Fruit fly (Drosophila melanogaster): ENCODE results near the gene Dhc1.

Gene Dhc1

DNA sequence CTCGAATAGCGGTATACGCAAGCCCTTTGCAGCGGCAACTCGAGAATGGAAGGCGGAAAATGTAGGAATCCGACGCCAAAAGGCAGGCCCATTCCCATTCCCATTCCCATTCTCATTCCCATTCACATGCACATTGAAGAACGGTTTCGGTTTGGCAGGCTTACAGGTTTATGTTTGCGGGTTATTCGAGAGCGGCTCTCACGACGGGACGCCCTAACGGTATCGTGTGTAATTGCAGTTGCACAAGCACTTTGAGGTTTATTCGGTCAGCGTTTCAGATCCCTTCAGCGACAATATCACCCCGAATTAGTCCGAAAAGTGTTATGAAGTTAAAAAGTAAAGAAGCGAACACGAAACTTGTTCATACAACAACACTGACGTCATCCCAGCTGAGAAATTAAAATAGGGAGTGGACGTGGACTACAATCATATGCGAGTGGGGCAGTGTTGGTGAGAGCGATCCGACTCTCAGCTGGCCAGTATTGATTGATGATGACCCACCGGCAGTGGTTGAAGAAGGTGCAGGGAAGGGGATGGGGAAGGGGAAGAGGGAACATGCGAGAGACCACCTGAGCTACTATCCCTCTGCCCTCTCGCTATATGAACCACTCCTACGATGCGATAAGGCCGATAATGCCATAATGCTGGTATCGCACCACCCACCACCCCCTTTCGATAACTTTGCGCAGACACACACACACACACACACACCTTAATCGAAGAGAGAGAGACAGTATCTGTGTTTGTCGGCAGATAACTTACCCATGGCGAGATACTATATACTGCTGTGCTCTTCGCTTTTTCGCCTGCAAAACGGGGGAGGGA is 30.0 kb upstream of the Dhc1 start (continued):
- TF ChIP-seq CG11504 (tag; optimal IDR thresholded peaks at IDR 0.05) (no peak), CG14014 (GFP tag; IDR thresholded peaks at IDR 0.05) (no peak), CG13894 (tag; optimal IDR thresholded peaks at IDR 0.05) (peak; percentile 83), gce (GFP tag; IDR thresholded peaks at IDR 0.05) (no peak), Side (GFP tag; optimal IDR thresholded peaks at IDR 0.05) (no peak), CG17829 (tag; optimal IDR thresholded peaks at IDR 0.05) (no peak), mirr (GFP tag; optimal IDR thresholded peaks at IDR 0.05) (peak; percentile 90), PHDP (tag; optimal IDR thresholded peaks at IDR 0.05) (no peak), Dref (GFP tag; IDR thresholded peaks at IDR 0.05) (no peak), CG11247 (GFP tag; IDR thresholded peaks at IDR 0.05) (no peak), Med (GFP tag) (peak; percentile 59), vfl (GFP tag; optimal IDR thresholded peaks at IDR 0.05) (no peak), eve (GFP tag; optimal IDR thresholded peaks at IDR 0.05) (no peak), BtbVII (GFP tag; optimal IDR thresholded peaks at IDR 0.05) (peak; percentile 5), btn (GFP tag; optimal IDR thresholded peaks at IDR 0.05) (no peak), Blimp-1 (GFP tag; optimal IDR thresholded peaks at IDR 0.05) (no peak), CG10979 (tag; optimal IDR thresholded peaks at IDR 0.05) (no peak), Drgx (GFP tag; IDR thresholded peaks at IDR 0.05) (no peak), CTCF (GFP tag; optimal IDR thresholded peaks at IDR 0.05) (no peak), ERR (GFP tag; optimal IDR thresholded peaks at IDR 0.05) (no peak), sd (tag; optimal IDR thresholded peaks at IDR 0.05) (peak; percentile 40), cwo (GFP tag; optimal IDR thresholded peaks at IDR 0.05) (peak; percentile 73), sc (optimal IDR thresholded peaks at IDR 0.05) (no peak), sc (GFP tag; optimal IDR thresholded peaks at IDR 0.05) (no peak), grn (GFP tag; optimal IDR thresholded peaks at IDR 0.05) (peak; percentile 98), fd96Cb (tag; optimal IDR thresholded peaks at IDR 0.05) (no peak), nmo (GFP tag; optimal IDR thresholded peaks at IDR 0.05) (no peak), Hey (tag; optimal IDR thresholded peaks at IDR 0.05) (peak; percentile 58), Dfd (GFP tag; optimal IDR thresholded peaks at IDR 0.05) (no peak), Dad (GFP tag; optimal IDR thresholded peaks at IDR 0.05) (no peak), Hr78 (GFP tag; optimal IDR thresholded peaks at IDR 0.05) (peak in 1 of 2 experiments; percentile 32), Hmr (GFP tag; optimal IDR thresholded peaks at IDR 0.05) (peak; percentile 66), Oaz (GFP tag; IDR thresholded peaks at IDR 0.05) (no peak), dm (GFP tag; optimal IDR thresholded peaks at IDR 0.05) (no peak), Vsx1 (GFP tag; optimal IDR thresholded peaks at IDR 0.05) (no peak), CG17912 (GFP tag; optimal IDR thresholded peaks at IDR 0.05) (no peak), CG11456 (GFP tag; IDR thresholded peaks at IDR 0.05) (no peak), CG8281 (tag; optimal IDR thresholded peaks at IDR 0.05) (no peak), prd (optimal IDR thresholded peaks at IDR 0.05) (no peak), prd (GFP tag; IDR thresholded peaks at IDR 0.05) (no peak), Meics (GFP tag; optimal IDR thresholded peaks at IDR 0.05) (no peak), fd3F (GFP tag; optimal IDR thresholded peaks at IDR 0.05) (no peak), CG32772 (GFP tag; IDR thresholded peaks at IDR 0.05) (no peak), trem (tag; optimal IDR thresholded peaks at IDR 0.05) (no peak), CG18011 (GFP tag; optimal IDR thresholded peaks at IDR 0.05) (no peak), zfh2 (GFP tag; optimal IDR thresholded peaks at IDR 0.05) (no peak), Antp (GFP tag; optimal IDR thresholded peaks at IDR 0.05) (peak; percentile 3), pzg (GFP tag; optimal IDR thresholded peaks at IDR 0.05) (peak; percentile 12), Lim3 (GFP tag; IDR thresholded peaks at IDR 0.05) (no peak), CG10274 (GFP tag; optimal IDR thresholded peaks at IDR 0.05) (no peak), Sin3A (optimal IDR thresholded peaks at IDR 0.05) (no peak)
